Fruit fly (Drosophila melanogaster): Measurements from ENCODE around the gene CG4631.
A peak's percentile ranks its signal among the peaks of the same experiment; 100 is the strongest.

CG4631 gene

DNA sequence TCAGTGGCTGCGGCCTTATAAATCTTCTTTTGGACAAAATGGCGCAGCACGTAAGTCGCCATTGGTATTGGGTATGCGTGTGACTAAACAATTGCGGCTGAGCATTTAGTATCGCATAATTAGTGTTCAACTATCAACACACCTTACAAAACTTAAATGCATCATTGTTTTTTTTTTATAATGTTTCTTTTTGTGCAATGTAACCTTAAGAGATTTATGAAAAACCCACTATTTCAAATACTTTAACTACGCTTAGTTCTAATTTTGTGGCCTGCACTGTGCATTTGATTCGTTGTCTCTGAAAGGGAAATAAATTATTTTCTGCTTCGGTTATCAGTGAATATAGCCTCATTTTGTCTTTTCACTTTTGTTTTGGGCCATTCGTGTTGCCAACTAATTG, 36.8 kb downstream of the CG4631 start (continued):
- TF ChIP-seq Sox15 (GFP tag; optimal IDR thresholded peaks at IDR 0.05), result peak; percentile 42
- no peak for TF ChIP-seq fkh (GFP tag; optimal IDR thresholded peaks at IDR 0.05)
- TF ChIP-seq dsx (GFP tag; optimal IDR thresholded peaks at IDR 0.05; ENCODE audit: poor library complexity, severe bottlenecking), result no peak
- peak; percentile 77; the same call in 2 of the 3 replicates for TF ChIP-seq CG8119 (GFP tag; IDR thresholded peaks at IDR 0.05)
- peak; percentile 65 for TF ChIP-seq Eip75B (GFP tag; optimal IDR thresholded peaks at IDR 0.05)
- peak; percentile 86 for TF ChIP-seq Eip78C (GFP tag)
- peak; percentile 78 for TF ChIP-seq CG31627 (GFP tag; optimal IDR thresholded peaks at IDR 0.05)
- TF ChIP-seq CG1621 (tag; optimal IDR thresholded peaks at IDR 0.05), result peak; percentile 38
- peak; percentile 74 for TF ChIP-seq CG15336 (GFP tag; IDR thresholded peaks at IDR 0.05)
- TF ChIP-seq CG6808 (GFP tag; optimal IDR thresholded peaks at IDR 0.05), result peak; percentile 31
- TF ChIP-seq CG11294 (GFP tag; IDR thresholded peaks at IDR 0.05), result no peak
- peak; percentile 60 for TF ChIP-seq achi (GFP tag; optimal IDR thresholded peaks at IDR 0.05)
- peak; percentile 43 for TF ChIP-seq Blimp-1 (GFP tag; optimal IDR thresholded peaks at IDR 0.05)
- peak; percentile 54 for TF ChIP-seq cyc (GFP tag; optimal IDR thresholded peaks at IDR 0.05)
- TF ChIP-seq Hr39 (GFP tag; optimal IDR thresholded peaks at IDR 0.05), result peak; percentile 73

DNA sequence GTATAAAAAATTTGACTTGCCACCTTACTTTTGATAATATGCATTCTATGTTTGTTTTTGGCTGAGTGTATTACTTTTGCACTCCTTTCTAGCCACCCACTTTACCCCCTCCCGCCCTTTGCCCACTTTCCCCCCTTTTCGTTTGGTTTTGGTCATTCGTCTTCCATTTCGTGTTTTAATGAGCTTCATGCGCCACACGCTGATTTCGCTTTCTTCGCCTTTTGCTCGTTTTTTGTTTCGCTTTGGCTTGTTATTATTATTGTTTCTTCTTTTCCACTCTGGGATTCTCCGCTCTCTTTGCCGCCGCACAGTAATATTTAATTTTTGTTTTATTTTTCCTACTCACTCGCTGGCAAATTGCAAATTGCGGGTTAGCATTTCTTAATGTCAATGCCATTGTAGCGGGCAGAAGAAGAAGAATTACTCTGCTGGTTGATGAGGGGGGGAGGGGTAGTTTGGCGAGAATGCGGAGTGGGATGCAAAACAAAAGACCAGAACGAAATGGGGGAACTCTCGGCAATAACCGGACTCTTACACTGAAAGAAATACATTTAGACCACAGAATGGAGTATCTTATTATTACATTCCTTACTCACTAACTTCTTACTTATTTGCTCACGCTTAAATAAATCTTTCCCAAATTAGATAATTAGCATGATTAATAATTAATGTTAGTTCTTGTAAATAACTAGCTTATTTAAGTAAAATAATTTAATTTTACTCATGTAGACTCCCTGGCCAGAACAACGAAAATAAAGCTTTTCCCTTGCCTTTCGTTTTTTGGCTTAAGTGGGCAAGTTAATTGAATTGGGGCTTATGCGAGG, 38.5 kb downstream of the CG4631 start:
- TF ChIP-seq Ets96B (tag; optimal IDR thresholded peaks at IDR 0.05) (peak; percentile 22), fd59A (GFP tag; optimal IDR thresholded peaks at IDR 0.05) (no peak), CG31627 (GFP tag; optimal IDR thresholded peaks at IDR 0.05) (no peak), Hr39 (GFP tag; optimal IDR thresholded peaks at IDR 0.05) (peak; percentile 4), Hr4 (GFP tag; optimal IDR thresholded peaks at IDR 0.05) (no peak), Eip93F (GFP tag; optimal IDR thresholded peaks at IDR 0.05) (no peak), pdm3 (GFP tag; optimal IDR thresholded peaks at IDR 0.05) (no peak), Ets21C (GFP tag; optimal IDR thresholded peaks at IDR 0.05) (no peak), lz (GFP tag; optimal IDR thresholded peaks at IDR 0.05) (peak; percentile 13), Blimp-1 (GFP tag; optimal IDR thresholded peaks at IDR 0.05) (peak; percentile 40), acj6 (GFP tag; optimal IDR thresholded peaks at IDR 0.05) (peak; percentile 26), Smox (GFP tag; optimal IDR thresholded peaks at IDR 0.05) (peak; percentile 19), Met (GFP tag; optimal IDR thresholded peaks at IDR 0.05) (peak; percentile 20), salr (GFP tag; optimal IDR thresholded peaks at IDR 0.05) (no peak), CG6854 (GFP tag; optimal IDR thresholded peaks at IDR 0.05) (no peak), OdsH (GFP tag; optimal IDR thresholded peaks at IDR 0.05) (no peak), Sox14 (GFP tag; optimal IDR thresholded peaks at IDR 0.05) (peak; percentile 13), CG6276 (GFP tag; optimal IDR thresholded peaks at IDR 0.05) (no peak), CG32006 (GFP tag; optimal IDR thresholded peaks at IDR 0.05) (peak; percentile 40), Gug (GFP tag; IDR thresholded peaks at IDR 0.05) (no peak), Hr38 (GFP tag; optimal IDR thresholded peaks at IDR 0.05) (no peak), CG11902 (GFP tag; optimal IDR thresholded peaks at IDR 0.05) (no peak), CG8319 (GFP tag; optimal IDR thresholded peaks at IDR 0.05) (no peak), CG6808 (GFP tag; optimal IDR thresholded peaks at IDR 0.05) (no peak), Sox15 (GFP tag; optimal IDR thresholded peaks at IDR 0.05) (no peak), Sox102F (GFP tag; optimal IDR thresholded peaks at IDR 0.05) (no peak), esn (GFP tag; optimal IDR thresholded peaks at IDR 0.05) (peak; percentile 49), CG4318 (GFP tag; optimal IDR thresholded peaks at IDR 0.05) (no peak), CG16779 (tag; optimal IDR thresholded peaks at IDR 0.05) (no peak), net (GFP tag; optimal IDR thresholded peaks at IDR 0.05) (no peak), CG11762 (GFP tag; optimal IDR thresholded peaks at IDR 0.05; ENCODE audit: insufficient read depth) (no peak), ss (GFP tag; optimal IDR thresholded peaks at IDR 0.05) (no peak), CG6792 (GFP tag; optimal IDR thresholded peaks at IDR 0.05) (no peak), svp (GFP tag) (peak; percentile 73), CG8632 (GFP tag; optimal IDR thresholded peaks at IDR 0.05) (no peak), cyc (GFP tag; optimal IDR thresholded peaks at IDR 0.05) (no peak), fd85E (GFP tag; optimal IDR thresholded peaks at IDR 0.05) (no peak), achi (GFP tag; optimal IDR thresholded peaks at IDR 0.05) (peak; percentile 0), CG6163 (GFP tag; IDR thresholded peaks at IDR 0.05) (no peak), vri (GFP tag; optimal IDR thresholded peaks at IDR 0.05) (no peak), dsx (GFP tag; optimal IDR thresholded peaks at IDR 0.05; ENCODE audit: poor library complexity, severe bottlenecking) (no peak)

Measured in whole organism, prepupa.